Fruit fly (Drosophila melanogaster): ENCODE measurements around the gene Npc2e.

DNA sequence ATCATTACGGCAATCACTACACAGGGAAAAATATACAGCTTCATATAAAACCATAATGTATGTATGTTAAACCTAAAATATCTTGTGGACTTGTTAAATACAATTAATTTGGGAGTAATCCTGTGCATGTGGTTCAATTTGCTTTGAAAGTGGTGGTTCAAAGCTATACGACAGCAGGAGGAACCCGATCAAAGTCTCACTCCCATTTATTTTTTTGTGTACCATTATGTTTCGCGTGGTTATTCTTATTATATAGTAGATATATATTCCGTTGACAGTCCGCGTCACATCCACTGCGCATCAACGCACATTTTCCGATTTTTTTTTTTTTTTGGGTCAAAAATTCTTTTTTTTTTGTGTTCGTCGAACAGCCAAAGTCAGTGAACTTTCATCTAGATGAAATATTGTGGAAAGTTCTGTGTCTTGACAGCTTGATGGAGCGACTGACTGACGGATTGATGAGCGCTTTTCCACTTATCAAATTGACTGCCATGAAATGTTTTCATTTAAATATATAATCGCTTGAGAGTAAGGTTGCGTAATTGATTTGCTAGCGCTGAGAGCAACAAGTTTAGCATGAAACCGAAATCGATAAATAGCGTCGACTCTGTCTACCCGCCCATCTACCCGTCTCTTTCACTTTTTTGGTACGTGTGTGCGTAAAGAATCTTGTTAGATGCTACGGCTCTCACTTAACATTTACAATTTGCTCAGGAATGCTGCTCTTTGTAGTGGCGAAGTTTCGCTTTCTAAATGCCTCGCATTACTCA, 20.0 kb upstream of the Npc2e start:
- TF ChIP-seq CG17806 (tag; optimal IDR thresholded peaks at IDR 0.05): no peak
- no peak for TF ChIP-seq fd96Ca (GFP tag; IDR thresholded peaks at IDR 0.05)
- TF ChIP-seq Pif1B (GFP tag; optimal IDR thresholded peaks at IDR 0.05): no peak
- no peak for TF ChIP-seq CG14655 (GFP tag; optimal IDR thresholded peaks at IDR 0.05)
- no peak for TF ChIP-seq CG32121 (GFP tag; IDR thresholded peaks at IDR 0.05)
- no peak for TF ChIP-seq CG4496 (GFP tag; IDR thresholded peaks at IDR 0.05)
- no peak for TF ChIP-seq Pif1A (GFP tag; optimal IDR thresholded peaks at IDR 0.05)
- no peak for TF ChIP-seq EcR (GFP tag; optimal IDR thresholded peaks at IDR 0.05)
- TF ChIP-seq CG12605 (GFP tag; IDR thresholded peaks at IDR 0.05): no peak
- no peak for TF ChIP-seq CG15710 (tag; optimal IDR thresholded peaks at IDR 0.05)
- no peak for TF ChIP-seq Snoo (tag; optimal IDR thresholded peaks at IDR 0.05)
- TF ChIP-seq CG10348 (GFP tag; IDR thresholded peaks at IDR 0.05): no peak
- TF ChIP-seq Ets98B (GFP tag; IDR thresholded peaks at IDR 0.05): no peak
